Fruit fly (Drosophila melanogaster): ENCODE measurements around the gene FucTA.

- TF ChIP-seq CG8478 (optimal IDR thresholded peaks at IDR 0.05) = no peak
- TF ChIP-seq CTCF (optimal IDR thresholded peaks at IDR 0.05) = no peak
Observed at dm6 chr3L:15180816-15181215, 33.9 kb downstream of the FucTA start.
